Fruit fly (Drosophila melanogaster): Measurements from ENCODE around the gene Cad86C.

- TF ChIP-seq pan (optimal IDR thresholded peaks at IDR 0.05): no peak
- no peak for TF ChIP-seq CG8478 (optimal IDR thresholded peaks at IDR 0.05)
- no peak for TF ChIP-seq usp (GFP tag; optimal IDR thresholded peaks at IDR 0.05)
- TF ChIP-seq EcR (GFP tag; optimal IDR thresholded peaks at IDR 0.05): no peak
These were observed 50.9 kb downstream of the Cad86C start for dm6 chr3R:10877808-10878207.

Measured in whole organism.